Worm (Caenorhabditis elegans): Measurements from ENCODE around the gene ncs-6.

ce11 chrII:3554673-3555072 lies 26.4 kb upstream of the ncs-6 start:
- TF ChIP-seq nhr-76 (tag; optimal IDR thresholded peaks at IDR 0.05) (no peak), daf-12 (tag; optimal IDR thresholded peaks at IDR 0.05) (no peak), fkh-10 (GFP tag; optimal IDR thresholded peaks at IDR 0.05) (no peak), zag-1 (tag; optimal IDR thresholded peaks at IDR 0.05) (no peak), unc-39 (tag; optimal IDR thresholded peaks at IDR 0.05) (no peak), nhr-77 (tag; optimal IDR thresholded peaks at IDR 0.05) (no peak), ama-1 (optimal IDR thresholded peaks at IDR 0.05) (no peak), elt-1 (tag; optimal IDR thresholded peaks at IDR 0.05) (no peak), pha-4 (tag; optimal IDR thresholded peaks at IDR 0.05) (no peak), lin-15B (tag; optimal IDR thresholded peaks at IDR 0.05) (no peak), nhr-11 (tag; optimal IDR thresholded peaks at IDR 0.05) (no peak), egl-27 (tag; optimal IDR thresholded peaks at IDR 0.05) (no peak), ceh-82 (tag; optimal IDR thresholded peaks at IDR 0.05) (no peak)

All from whole organism, L3 larva.